Worm (Caenorhabditis elegans) whole organism, young adult: ENCODE results near the gene dnj-17.
"Not testable (repeated sequence)": the region's sequence is repeated elsewhere in the genome, so short reads cannot be mapped to it uniquely, and the experiment has no call there.

Experiments
- F23B12.7 ChIP-seq: sonication (generic microtip); optimal IDR thresholded peaks from 2 replicates; lab custom pipeline; 2017; ENCODE audit warnings: missing genetic modification characterization, mild to moderate bottlenecking, missing compliant biosample characterization, antibody characterized with exemption, moderate library complexity; ENCODE audit not compliant: insufficient read depth
- F33H1.4 ChIP-seq: fragments of 200-800 bp; sonication (Bioruptor generic); IDR thresholded peaks from 2 replicates; pipeline ENCODE4 v1.3.6; 2022; ENCODE audit warnings: missing genetic modification reagents, missing genetic modification characterization, missing compliant biosample characterization
- F52B5.7 ChIP-seq: sonication (generic microtip); optimal IDR thresholded peaks from 2 replicates; lab custom pipeline; 2016; ENCODE audit warnings: mild to moderate bottlenecking, missing genetic modification characterization, missing compliant biosample characterization
- F55B11.4 ChIP-seq: sonication (generic microtip); optimal IDR thresholded peaks from 2 replicates; lab custom pipeline; 2016; ENCODE audit warnings: missing compliant biosample characterization, missing genetic modification characterization, borderline replicate concordance; ENCODE audit not compliant: insufficient read depth
- F57A8.1 ChIP-seq: fragments of 200-800 bp; sonication (Bioruptor generic); optimal IDR thresholded peaks from 2 replicates; lab custom pipeline; 2018; ENCODE audit warnings: mild to moderate bottlenecking, missing genetic modification characterization, moderate library complexity, missing compliant biosample characterization
- Y53G8AR.9 ChIP-seq: fragments of 200-800 bp; sonication (Bioruptor generic); conservative IDR thresholded peaks from 2 replicates; pipeline ENCODE4 v1.3.6; 2022; ENCODE audit warnings: missing genetic modification reagents, missing genetic modification characterization, missing compliant biosample characterization
- Y67H2A.10 ChIP-seq: fragments of 200-800 bp; sonication (Bioruptor generic); conservative IDR thresholded peaks from 2 replicates; pipeline ENCODE4 v1.3.6; 2022; ENCODE audit warnings: missing genetic modification reagents, missing genetic modification characterization, missing compliant biosample characterization
- Y95B8A.8 ChIP-seq: fragments of 200-800 bp; sonication (Bioruptor generic); IDR thresholded peaks from 2 replicates; pipeline ENCODE4 v1.3.6; 2022; ENCODE audit warnings: missing genetic modification reagents, missing genetic modification characterization, missing compliant biosample characterization
- bed-1 ChIP-seq: fragments of 200-800 bp; sonication (Bioruptor generic); IDR thresholded peaks from 2 replicates; pipeline ENCODE4 v1.3.6; 2022; ENCODE audit warnings: missing genetic modification reagents, missing genetic modification characterization, missing compliant biosample characterization
- ccch-3 ChIP-seq: fragments of 200-800 bp; sonication (Bioruptor generic); optimal IDR thresholded peaks from 2 replicates; lab custom pipeline; 2018; ENCODE audit warnings: mild to moderate bottlenecking, missing genetic modification characterization, missing compliant biosample characterization
- ceh-58 ChIP-seq: fragments of 200-800 bp; sonication (Bioruptor generic); IDR thresholded peaks from 2 replicates; pipeline ENCODE4 v1.3.6; 2022; ENCODE audit warnings: missing genetic modification characterization, missing compliant biosample characterization
- ceh-79 ChIP-seq: sonication (generic microtip); optimal IDR thresholded peaks from 2 replicates; lab custom pipeline; 2017; ENCODE audit warnings: mild to moderate bottlenecking, missing genetic modification characterization, missing compliant biosample characterization
- dpl-1 ChIP-seq: fragments of 150-350 bp; optimal IDR thresholded peaks from 2 replicates; lab custom pipeline; 2014; ENCODE audit warnings: missing biosample characterization, missing genetic modification reagents, missing genetic modification characterization
- fkh-3 ChIP-seq: sonication (generic microtip); optimal IDR thresholded peaks from 2 replicates; lab custom pipeline; 2016; ENCODE audit warnings: mild to moderate bottlenecking, missing genetic modification characterization, missing compliant biosample characterization
- gei-17 ChIP-seq: fragments of 200-800 bp; sonication (Bioruptor generic); optimal IDR thresholded peaks from 2 replicates; lab custom pipeline; 2018; ENCODE audit warnings: mild to moderate bottlenecking, missing genetic modification characterization, missing compliant biosample characterization
- hmg-1.2 ChIP-seq: fragments of 200-800 bp; sonication (Bioruptor generic); IDR thresholded peaks from 2 replicates; pipeline ENCODE4 v1.3.6; 2022; ENCODE audit warnings: missing genetic modification reagents, missing genetic modification characterization, missing compliant biosample characterization
- lin-26 ChIP-seq: fragments of 200-800 bp; sonication (Bioruptor generic); IDR thresholded peaks from 2 replicates; pipeline ENCODE4 v1.3.6; 2022; ENCODE audit warnings: missing genetic modification reagents, missing genetic modification characterization, missing compliant biosample characterization
- lin-54 ChIP-seq: fragments of 200-800 bp; sonication (Bioruptor generic); optimal IDR thresholded peaks from 2 replicates; lab custom pipeline; 2018; ENCODE audit warnings: mild to moderate bottlenecking, missing genetic modification characterization, missing compliant biosample characterization
- madf-8 ChIP-seq: fragments of 200-800 bp; sonication (Bioruptor generic); conservative IDR thresholded peaks from 2 replicates; pipeline ENCODE4 v1.3.6; 2022; ENCODE audit warnings: missing genetic modification reagents, missing genetic modification characterization, missing compliant biosample characterization
- mel-28 ChIP-seq: sonication (generic microtip); optimal IDR thresholded peaks from 2 replicates; lab custom pipeline; 2016; ENCODE audit warnings: borderline replicate concordance, mild to moderate bottlenecking, missing genetic modification characterization, missing compliant biosample characterization
- mes-4 ChIP-seq: sonication (generic microtip); optimal IDR thresholded peaks from 2 replicates; lab custom pipeline; 2016; ENCODE audit warnings: missing genotype, missing genetic modification characterization, missing compliant biosample characterization
- nfya-1 ChIP-seq: sonication (generic microtip); optimal IDR thresholded peaks from 2 replicates; lab custom pipeline; 2017; ENCODE audit warnings: antibody characterized with exemption, missing compliant biosample characterization, missing genetic modification characterization, borderline replicate concordance; ENCODE audit not compliant: insufficient read depth
- nhr-90 ChIP-seq: sonication (generic microtip); optimal IDR thresholded peaks from 2 replicates; lab custom pipeline; 2016; ENCODE audit warnings: missing genotype, mild to moderate bottlenecking, missing genetic modification characterization, missing compliant biosample characterization
- snpc-1.1 ChIP-seq: sonication (generic microtip); optimal IDR thresholded peaks from 2 replicates; lab custom pipeline; 2017; ENCODE audit warnings: missing genetic modification characterization, mild to moderate bottlenecking, missing compliant biosample characterization, antibody characterized with exemption, moderate library complexity, missing genotype, missing genetic modification reagents; ENCODE audit not compliant: insufficient read depth
- tbx-9 ChIP-seq: sonication (generic microtip); optimal IDR thresholded peaks from 2 replicates; lab custom pipeline; 2016; ENCODE audit warnings: borderline replicate concordance, missing genetic modification characterization, inconsistent platforms, missing compliant biosample characterization
- unc-62 ChIP-seq: fragments of 150-350 bp; optimal IDR thresholded peaks from 2 replicates; lab custom pipeline; 2014; ENCODE audit warnings: missing biosample characterization, missing genetic modification reagents, missing genetic modification characterization
- zim-3 ChIP-seq: sonication (generic microtip); optimal IDR thresholded peaks from 2 replicates; lab custom pipeline; 2017; ENCODE audit warnings: mild to moderate bottlenecking, missing genetic modification characterization, moderate library complexity, missing compliant biosample characterization
- ztf-26 ChIP-seq: sonication (generic microtip); optimal IDR thresholded peaks from 2 replicates; lab custom pipeline; 2017; ENCODE audit warnings: missing genetic modification characterization, missing compliant biosample characterization
- ztf-28 ChIP-seq: fragments of 200-800 bp; sonication (Bioruptor generic); IDR thresholded peaks from 2 replicates; pipeline ENCODE4 v1.3.6; 2022; ENCODE audit warnings: missing genetic modification reagents, missing genetic modification characterization, missing compliant biosample characterization

dnj-17 gene

DNA sequence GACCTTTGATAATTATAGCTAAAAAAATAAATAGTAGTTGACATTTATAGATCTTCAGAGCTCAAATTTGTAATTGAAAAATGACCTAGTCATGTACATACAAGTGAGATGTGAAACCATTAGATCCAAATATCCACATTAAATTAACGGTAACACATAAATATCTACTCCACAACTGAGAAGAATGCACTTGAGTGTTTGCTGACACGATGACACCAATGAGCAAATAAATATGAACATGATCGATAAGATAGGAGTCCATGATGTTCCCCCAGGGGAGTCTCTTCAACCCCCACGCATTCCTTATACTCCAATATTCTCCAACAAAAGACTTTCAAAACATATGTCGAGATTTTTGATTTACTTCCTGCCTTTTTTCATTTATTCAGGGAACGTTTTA, 11.3 kb upstream of the dnj-17 start, which contains the start of gene ttr-52:
Gene ttr-52 (plus strand): TSS at position 301 of the 400 bp plus-strand sequence.
- TF ChIP-seq ceh-79 (tag; lab: Kevin White, UChicago): no peak
- no peak for TF ChIP-seq Y53G8AR.9 (GFP tag; lab: Robert Waterston, UW)
- TF ChIP-seq gei-17: no peak
- no peak for TF ChIP-seq F55B11.4 (tag; lab: Kevin White, UChicago)
- TF ChIP-seq tbx-9 (tag; lab: Kevin White, UChicago): no peak
- no peak for TF ChIP-seq zim-3
- no peak for TF ChIP-seq mel-28 (tag; lab: Kevin White, UChicago)
- TF ChIP-seq dpl-1 (GFP tag; lab: Kevin White, UChicago): no peak
- no peak for TF ChIP-seq Y95B8A.8 (GFP tag; lab: Robert Waterston, UW)
- no peak for TF ChIP-seq lin-26 (GFP tag; lab: Robert Waterston, UW)
- TF ChIP-seq ztf-28: no peak
- no peak for TF ChIP-seq mes-4 (tag; lab: Kevin White, UChicago)
- TF ChIP-seq nfya-1: no peak
- no peak for TF ChIP-seq nhr-90 (tag; lab: Kevin White, UChicago)

DNA sequence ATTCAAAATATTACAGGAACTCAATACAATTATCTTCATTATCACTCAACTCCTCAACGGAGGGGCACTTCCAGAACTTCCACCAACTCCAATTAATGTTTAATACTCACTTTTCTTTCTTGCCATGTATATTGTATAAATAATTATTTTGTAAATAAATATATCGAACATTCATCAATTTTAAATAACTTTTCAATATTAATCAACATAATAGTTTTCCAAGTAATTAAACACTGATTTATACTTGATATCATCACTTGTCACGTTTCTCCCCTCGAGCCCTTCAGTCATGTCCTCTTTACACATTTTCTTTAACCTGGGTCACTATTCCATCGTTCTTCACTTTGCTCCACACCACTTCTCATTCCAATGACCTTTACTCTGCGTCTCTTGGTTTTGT, 9.8 kb upstream of the dnj-17 start, which contains the start of gene mig-18:
Gene mig-18 (plus strand): TSS at position 301 of the 400 bp plus-strand sequence.
- TF ChIP-seq ccch-3 (GFP tag; lab: Kevin White, UChicago) (no peak), hmg-1.2 (GFP tag; lab: Robert Waterston, UW) (no peak; the same call in none of the 2 replicates), lin-54 (GFP tag; lab: Kevin White, UChicago) (no peak), F23B12.7 (tag; lab: Kevin White, UChicago) (no peak), zim-3 (no peak), ceh-58 (no peak), fkh-3 (no peak), ztf-26 (tag; lab: Kevin White, UChicago) (no peak), snpc-1.1 (tag; lab: Kevin White, UChicago) (no peak), lin-26 (GFP tag; lab: Robert Waterston, UW) (no peak), F57A8.1 (GFP tag; lab: Kevin White, UChicago) (no peak)

DNA sequence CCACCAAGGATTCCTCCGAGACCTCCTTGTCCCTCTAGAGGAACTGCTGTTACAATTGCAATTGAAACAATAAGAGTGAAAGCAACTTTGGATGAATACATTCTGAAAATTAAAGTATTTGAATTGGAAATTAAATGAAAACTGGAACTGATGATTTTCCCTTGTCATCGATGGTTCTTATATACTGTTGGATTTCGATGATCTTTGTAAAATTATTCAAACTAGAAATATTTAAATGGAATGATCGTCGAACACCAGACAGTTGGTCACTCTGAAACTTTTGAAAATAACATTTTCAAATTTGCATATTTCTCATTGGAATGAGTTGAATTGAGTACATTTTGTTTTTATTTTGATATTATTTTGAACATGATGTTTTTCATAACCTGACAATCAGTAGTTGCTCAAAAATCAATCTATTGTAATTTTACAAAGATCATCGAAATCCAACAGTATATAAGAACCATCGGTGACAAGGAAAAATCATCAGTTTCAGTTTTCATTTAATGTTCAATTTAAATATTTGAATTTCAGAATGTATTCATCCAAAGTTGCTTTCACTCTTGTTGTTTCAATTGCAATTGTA, 8.6 kb upstream of the dnj-17 start, which contains the start of the genes srlf-9 and srlf-10:
Gene srlf-9 (minus strand): TSS at position 101 of the 586 bp plus-strand sequence.
Gene srlf-10 (plus strand): TSS at position 536 of the 586 bp plus-strand sequence.
- not testable (repeated sequence) for TF ChIP-seq dpl-1 (GFP tag; lab: Kevin White, UChicago); bed-1; F33H1.4 (GFP tag; lab: Robert Waterston, UW)

DNA sequence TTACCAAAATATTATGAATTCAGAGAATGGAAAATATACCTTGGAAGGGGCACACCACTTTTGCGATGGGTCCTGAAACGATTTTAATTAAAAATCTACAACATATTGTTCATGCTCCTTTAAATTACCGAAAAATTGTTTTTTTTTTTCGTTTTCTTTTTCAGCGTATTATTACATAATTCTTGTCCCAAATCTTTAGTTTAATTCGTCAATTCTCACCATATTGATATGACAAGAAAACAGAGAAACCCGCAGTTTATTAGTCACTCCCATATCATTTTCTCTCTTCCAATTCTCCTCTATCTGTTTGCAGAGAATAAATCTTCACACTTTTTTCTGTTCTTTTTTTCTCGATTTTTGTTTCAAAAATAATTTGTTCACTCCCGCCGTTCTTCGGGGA, 2.1 kb upstream of the dnj-17 start, which contains the start of gene F11F1.1:
Gene F11F1.1 (plus strand): TSS at position 301 of the 400 bp plus-strand sequence.
- no peak for TF ChIP-seq ceh-58
- no peak for TF ChIP-seq F52B5.7 (tag; lab: Kevin White, UChicago)
- no peak for TF ChIP-seq nfya-1
- no peak for TF ChIP-seq unc-62
- no peak for TF ChIP-seq madf-8
- no peak for TF ChIP-seq F57A8.1 (GFP tag; lab: Kevin White, UChicago)

DNA sequence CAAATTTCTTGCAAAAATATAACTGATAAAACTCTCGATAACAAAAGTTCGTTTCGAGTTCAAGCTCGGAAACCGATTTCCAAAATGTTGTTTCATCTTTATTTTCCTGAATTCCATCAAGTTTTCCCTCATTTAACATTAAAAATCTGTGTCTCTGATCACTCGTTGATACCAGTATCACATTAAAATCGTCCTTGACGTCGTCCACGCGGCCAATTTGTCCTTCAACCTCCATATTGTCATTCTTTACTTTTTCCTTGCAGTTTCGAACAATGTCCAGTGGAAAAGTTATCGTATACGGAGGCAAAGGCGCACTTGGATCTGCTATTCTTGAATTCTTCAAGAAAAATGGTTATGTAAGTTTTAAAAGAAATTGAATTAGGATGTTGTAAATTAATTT, 508 bp upstream of the dnj-17 start, which contains the start of gene qdpr-1:
Gene qdpr-1 (plus strand): TSS at position 264 of the 400 bp plus-strand sequence.
- TF ChIP-seq ztf-28: no peak
- TF ChIP-seq Y67H2A.10 (GFP tag; lab: Robert Waterston, UW): no peak
